Fruit fly (Drosophila melanogaster) whole organism, embryonic: ENCODE data around the gene Nin.

Experiments used
- Adf1 ChIP-seq: fragments of 200-800 bp; sonication (Bioruptor generic); IDR thresholded peaks from 2 replicates; pipeline ENCODE4 v1.3.6; 2022; ENCODE audit warnings: missing biosample characterization, missing genetic modification characterization
- Antp ChIP-seq: fragments of 200-800 bp; sonication (Bioruptor generic); optimal IDR thresholded peaks from 3 replicates; lab custom pipeline; 2016; ENCODE audit warnings: missing biosample characterization, missing genetic modification characterization
- BEAF-32 ChIP-seq: fragments of 200-800 bp; sonication (Bioruptor generic); optimal IDR thresholded peaks from 3 replicates; lab custom pipeline; 2017; ENCODE audit warnings: missing biosample characterization, missing genetic modification characterization, mild to moderate bottlenecking, moderate library complexity, missing genetic modification reagents
- CG10274 ChIP-seq: fragments of 200-800 bp; sonication (Bioruptor generic); optimal IDR thresholded peaks from 3 replicates; lab custom pipeline; 2017; ENCODE audit warnings: missing biosample characterization, mild to moderate bottlenecking, missing genetic modification characterization
- CG12391 ChIP-seq: fragments of 200-800 bp; sonication (Bioruptor generic); optimal IDR thresholded peaks from 3 replicates; lab custom pipeline; 2018; ENCODE audit warnings: missing biosample characterization, mild to moderate bottlenecking, missing genetic modification characterization, moderate library complexity
- CG12769 ChIP-seq: fragments of 200-800 bp; sonication (Bioruptor generic); optimal IDR thresholded peaks from 2 replicates; lab custom pipeline; 2019; ENCODE audit warnings: missing biosample characterization, mild to moderate bottlenecking, missing genetic modification characterization, moderate library complexity
- CG14667 ChIP-seq: fragments of 200-800 bp; sonication (Bioruptor generic); IDR thresholded peaks from 2 replicates; pipeline ENCODE4 v1.3.6; 2022; ENCODE audit warnings: missing biosample characterization, missing genetic modification characterization
- CG16863 ChIP-seq: fragments of 200-800 bp; sonication (Bioruptor generic); optimal IDR thresholded peaks from 3 replicates; lab custom pipeline; 2016; ENCODE audit warnings: missing biosample characterization, missing genetic modification characterization
- CG17568 ChIP-seq: fragments of 200-800 bp; sonication (Bioruptor generic); optimal IDR thresholded peaks from 2 replicates; lab custom pipeline; 2018; ENCODE audit warnings: missing biosample characterization, mild to moderate bottlenecking, missing genetic modification characterization, moderate library complexity
- CG2875 ChIP-seq: fragments of 200-800 bp; sonication (Bioruptor generic); optimal IDR thresholded peaks from 2 replicates; lab custom pipeline; 2017; ENCODE audit warnings: missing biosample characterization, mild to moderate bottlenecking, missing genetic modification characterization, missing genetic modification reagents
- CG3163 ChIP-seq: fragments of 200-800 bp; sonication (Bioruptor generic); optimal IDR thresholded peaks from 3 replicates; lab custom pipeline; 2016; ENCODE audit warnings: missing biosample characterization, missing genetic modification characterization
- CG43689 ChIP-seq: fragments of 200-800 bp; sonication (Bioruptor generic); IDR thresholded peaks from 2 replicates; pipeline ENCODE4 v1.3.6; 2022; ENCODE audit warnings: missing biosample characterization, missing genetic modification characterization
- CG4424 ChIP-seq: fragments of 200-800 bp; sonication (Bioruptor generic); optimal IDR thresholded peaks from 3 replicates; lab custom pipeline; 2016; ENCODE audit warnings: missing biosample characterization, missing genetic modification characterization
- CG4820 ChIP-seq: fragments of 200-800 bp; sonication (Bioruptor generic); optimal IDR thresholded peaks from 3 replicates; lab custom pipeline; 2016; ENCODE audit warnings: missing biosample characterization, missing genetic modification characterization
- CG5953 ChIP-seq: fragments of 200-800 bp; sonication (Bioruptor generic); IDR thresholded peaks from 2 replicates; pipeline ENCODE4 v1.3.6; 2022; ENCODE audit warnings: missing biosample characterization, missing genetic modification characterization
- CG6175 ChIP-seq: fragments of 200-800 bp; sonication (Bioruptor generic); IDR thresholded peaks from 3 replicates; pipeline ENCODE4 v1.3.6; 2022; ENCODE audit warnings: missing biosample characterization, missing genetic modification characterization
- CG6254 ChIP-seq: fragments of 200-800 bp; sonication (Bioruptor generic); optimal IDR thresholded peaks from 3 replicates; lab custom pipeline; 2017; ENCODE audit warnings: mild to moderate bottlenecking, missing biosample characterization, missing genetic modification reagents, missing genetic modification characterization
- CG6765 ChIP-seq: fragments of 200-800 bp; sonication (Bioruptor generic); optimal IDR thresholded peaks from 3 replicates; lab custom pipeline; 2017; ENCODE audit warnings: missing biosample characterization, mild to moderate bottlenecking, missing genetic modification characterization
- CG7963 ChIP-seq: fragments of 200-800 bp; sonication (Bioruptor generic); IDR thresholded peaks from 3 replicates; pipeline ENCODE4 v1.3.6; 2022; ENCODE audit warnings: missing biosample characterization, missing genetic modification characterization; ENCODE audit not compliant: partially characterized antibody
- CG8290 ChIP-seq, 3 experiments: fragments of 200-800 bp; sonication (Bioruptor generic); optimal IDR thresholded peaks; 2 replicates each; lab custom pipeline; 2016 to 2019; ENCODE audit warnings: missing biosample characterization in 3 of 3, missing genetic modification characterization in 3 of 3, mild to moderate bottlenecking in 2 of 3, moderate library complexity in 1 of 3
- CG8765 ChIP-seq: fragments of 200-800 bp; sonication (Bioruptor generic); IDR thresholded peaks from 2 replicates; pipeline ENCODE4 v1.3.6; 2022; ENCODE audit warnings: missing biosample characterization, missing genetic modification characterization
- CG9215 ChIP-seq: fragments of 200-800 bp; sonication (Bioruptor generic); IDR thresholded peaks from 2 replicates; pipeline ENCODE4 v1.3.6; 2022; ENCODE audit warnings: missing biosample characterization, missing genetic modification characterization
- CG9727 ChIP-seq: fragments of 200-800 bp; sonication (Bioruptor generic); optimal IDR thresholded peaks from 3 replicates; lab custom pipeline; 2017; ENCODE audit warnings: missing biosample characterization, mild to moderate bottlenecking, missing genetic modification characterization
- D19B ChIP-seq: fragments of 200-800 bp; sonication (Bioruptor generic); optimal IDR thresholded peaks from 2 replicates; lab custom pipeline; 2017; ENCODE audit warnings: missing biosample characterization, mild to moderate bottlenecking, missing genetic modification characterization
- Elba2 ChIP-seq: fragments of 200-800 bp; sonication (Bioruptor generic); optimal IDR thresholded peaks from 3 replicates; lab custom pipeline; 2016; ENCODE audit warnings: missing biosample characterization, missing genetic modification characterization
- Hmx ChIP-seq: fragments of 200-800 bp; sonication (Bioruptor generic); optimal IDR thresholded peaks from 2 replicates; lab custom pipeline; 2016; ENCODE audit warnings: missing biosample characterization, missing genetic modification characterization
- Hr3 ChIP-seq: fragments of 200-800 bp; sonication (Bioruptor generic); optimal IDR thresholded peaks from 3 replicates; lab custom pipeline; 2016; ENCODE audit warnings: missing biosample characterization, missing genetic modification characterization
- Jarid2 ChIP-seq: fragments of 200-800 bp; sonication (Bioruptor generic); optimal IDR thresholded peaks from 3 replicates; lab custom pipeline; 2017; ENCODE audit warnings: mild to moderate bottlenecking, missing biosample characterization, missing genetic modification reagents, missing genetic modification characterization
- NfI ChIP-seq: fragments of 200-800 bp; sonication (Bioruptor generic); optimal IDR thresholded peaks from 3 replicates; lab custom pipeline; 2018; ENCODE audit warnings: missing biosample characterization, mild to moderate bottlenecking, missing genetic modification characterization, moderate library complexity
- PHDP ChIP-seq: fragments of 200-800 bp; sonication (Bioruptor generic); optimal IDR thresholded peaks from 3 replicates; lab custom pipeline; 2018; ENCODE audit warnings: missing biosample characterization, mild to moderate bottlenecking, missing genetic modification characterization, moderate library complexity
- Poxn ChIP-seq: fragments of 200-800 bp; sonication (Bioruptor generic); IDR thresholded peaks from 2 replicates; pipeline ENCODE4 v1.3.6; 2022; ENCODE audit warnings: missing biosample characterization, missing genetic modification characterization
- abd-A ChIP-seq: fragments of 200-800 bp; sonication (Bioruptor generic); optimal IDR thresholded peaks from 3 replicates; lab custom pipeline; 2019; ENCODE audit warnings: missing biosample characterization, mild to moderate bottlenecking, missing genetic modification characterization, moderate library complexity
- caup ChIP-seq: fragments of 200-800 bp; sonication (Bioruptor generic); optimal IDR thresholded peaks from 3 replicates; lab custom pipeline; 2017; ENCODE audit warnings: missing biosample characterization, mild to moderate bottlenecking, missing genetic modification characterization, moderate library complexity; ENCODE audit not compliant: severe bottlenecking
- ci ChIP-seq: fragments of 200-800 bp; sonication (Bioruptor generic); IDR thresholded peaks from 3 replicates; pipeline ENCODE4 v1.3.6; 2022; ENCODE audit warnings: missing biosample characterization, missing genetic modification characterization
- croc ChIP-seq: fragments of 200-800 bp; sonication (Bioruptor generic); conservative IDR thresholded peaks from 3 replicates; pipeline ENCODE4 v1.3.6; 2022; ENCODE audit warnings: missing biosample characterization, missing genetic modification characterization
- crol ChIP-seq: fragments of 200-800 bp; sonication (Bioruptor generic); IDR thresholded peaks from 2 replicates; pipeline ENCODE4 v1.3.6; 2022; ENCODE audit warnings: missing biosample characterization, missing genetic modification characterization
- disco-r ChIP-seq: fragments of 200-800 bp; sonication (Bioruptor generic); optimal IDR thresholded peaks from 2 replicates; lab custom pipeline; 2016; ENCODE audit warnings: missing biosample characterization, missing genetic modification characterization
- dm ChIP-seq: fragments of 200-800 bp; sonication (Bioruptor generic); optimal IDR thresholded peaks from 3 replicates; lab custom pipeline; 2016; ENCODE audit warnings: missing biosample characterization, missing genetic modification characterization
- dpn ChIP-seq, 2 experiments: fragments of 200-800 bp; sonication (Bioruptor generic); optimal IDR thresholded peaks; 3 replicates each; lab custom pipeline; 2016; ENCODE audit warnings: missing biosample characterization in 2 of 2, missing genetic modification characterization in 2 of 2
- ems ChIP-seq: fragments of 200-800 bp; sonication (Bioruptor generic); optimal IDR thresholded peaks from 3 replicates; lab custom pipeline; 2016; ENCODE audit warnings: missing biosample characterization, missing genetic modification characterization
- fd102C ChIP-seq: fragments of 200-800 bp; sonication (Bioruptor generic); optimal IDR thresholded peaks from 2 replicates; lab custom pipeline; 2018; ENCODE audit warnings: missing biosample characterization, mild to moderate bottlenecking, missing genetic modification characterization, moderate library complexity
- gce ChIP-seq: fragments of 200-800 bp; sonication (Bioruptor generic); IDR thresholded peaks from 3 replicates; pipeline ENCODE4 v1.3.6; 2022; ENCODE audit warnings: missing biosample characterization, missing genetic modification characterization
- h ChIP-seq: fragments of >200 bp; optimal IDR thresholded peaks from 2 replicates; lab custom pipeline; 2017
- nerfin-2 ChIP-seq: fragments of 200-800 bp; sonication (Bioruptor generic); IDR thresholded peaks from 2 replicates; pipeline ENCODE4 v1.3.6; 2022; ENCODE audit warnings: missing biosample characterization, missing genetic modification characterization; ENCODE audit not compliant: partially characterized antibody
- sob ChIP-seq: fragments of 200-800 bp; sonication (Bioruptor generic); IDR thresholded peaks from 2 replicates; pipeline ENCODE4 v1.3.6; 2022; ENCODE audit warnings: missing biosample characterization, missing genetic modification characterization
- stwl ChIP-seq: fragments of 200-800 bp; sonication (Bioruptor generic); optimal IDR thresholded peaks from 3 replicates; lab custom pipeline; 2018; ENCODE audit warnings: missing biosample characterization, mild to moderate bottlenecking, missing genetic modification characterization, moderate library complexity
- trem ChIP-seq: fragments of 200-800 bp; optimal IDR thresholded peaks from 3 replicates; lab custom pipeline; 2019; ENCODE audit warnings: missing biosample characterization, mild to moderate bottlenecking, missing genetic modification characterization, moderate library complexity
- ttk ChIP-seq: fragments of 200-800 bp; sonication (Bioruptor generic); IDR thresholded peaks from 2 replicates; pipeline ENCODE4 v2.1.2; 2022; ENCODE audit warnings: missing biosample characterization, missing genetic modification characterization
- zf30C ChIP-seq: fragments of 200-800 bp; sonication (Bioruptor generic); optimal IDR thresholded peaks from 3 replicates; lab custom pipeline; 2018; ENCODE audit warnings: missing biosample characterization, mild to moderate bottlenecking, missing genetic modification characterization

Gene Nin

dm6 chr2L:5303044-5303904 is 24.9 kb upstream of the Nin start (continued):
- no peak for TF ChIP-seq Elba2 (GFP tag; lab: Kevin White, UChicago)
- TF ChIP-seq ttk (GFP tag; lab: Robert Waterston, UW): no peak
- TF ChIP-seq stwl (tag; lab: Kevin White, UChicago): no peak
- no peak for TF ChIP-seq Poxn (GFP tag; lab: Robert Waterston, UW)
- peak; percentile 55 for TF ChIP-seq crol
- TF ChIP-seq CG8765: no peak
- no peak for TF ChIP-seq CG8290 (GFP tag; optimal IDR thresholded peaks at IDR 0.05; lab: Kevin White, UChicago)
- peak in 1 of 2 experiments; percentile 50 for TF ChIP-seq CG8290 (tag; optimal IDR thresholded peaks at IDR 0.05; lab: Kevin White, UChicago)
- TF ChIP-seq caup: no peak
- TF ChIP-seq croc (GFP tag; lab: Robert Waterston, UW): no peak
- TF ChIP-seq fd102C: no peak
- no peak for TF ChIP-seq abd-A (tag; lab: Kevin White, UChicago)
- no peak for TF ChIP-seq CG5953 (GFP tag; lab: Robert Waterston, UW)
- TF ChIP-seq nerfin-2 (GFP tag; lab: Robert Waterston, UW): no peak
- peak; percentile 54 for TF ChIP-seq CG2875 (GFP tag; lab: Kevin White, UChicago)
- no peak for TF ChIP-seq CG4424
- no peak for TF ChIP-seq zf30C
- 0 out of 3 replicates have a peak, but pooled peaks have one; percentile 7 for TF ChIP-seq CG6175
- TF ChIP-seq CG7963 (GFP tag; lab: Robert Waterston, UW): no peak
- no peak for TF ChIP-seq CG12391 (tag; lab: Kevin White, UChicago)
- no peak for TF ChIP-seq CG3163 (GFP tag; lab: Kevin White, UChicago)
- TF ChIP-seq D19B (GFP tag; lab: Kevin White, UChicago): no peak
- TF ChIP-seq CG17568 (GFP tag; lab: Kevin White, UChicago): no peak
- TF ChIP-seq disco-r (GFP tag; lab: Kevin White, UChicago): no peak
- TF ChIP-seq BEAF-32 (GFP tag; lab: Kevin White, UChicago): no peak
- peak; percentile 29 for TF ChIP-seq CG6254 (GFP tag; lab: Kevin White, UChicago)
- TF ChIP-seq sob: no peak
- TF ChIP-seq dm (GFP tag; lab: Kevin White, UChicago): no peak
- peak; percentile 61 for TF ChIP-seq Adf1 (GFP tag; lab: Robert Waterston, UW)
- TF ChIP-seq h: no peak
- no peak for TF ChIP-seq Hmx (GFP tag; lab: Kevin White, UChicago)
- TF ChIP-seq CG9215: no peak
- TF ChIP-seq Hr3: no peak
- TF ChIP-seq gce (GFP tag; lab: Robert Waterston, UW): 0 out of 3 replicates have a peak, but pooled peaks have one; percentile 16
- TF ChIP-seq ems (GFP tag; lab: Kevin White, UChicago): no peak
- peak; percentile 61 for TF ChIP-seq CG12769 (tag; lab: Kevin White, UChicago)
- no peak for TF ChIP-seq CG10274 (GFP tag; lab: Kevin White, UChicago)
- TF ChIP-seq ci (GFP tag; lab: Robert Waterston, UW): peak; percentile 53; the same call in 2 of the 3 replicates
- no peak for TF ChIP-seq Jarid2 (GFP tag; lab: Kevin White, UChicago)
- no peak for TF ChIP-seq trem (tag; lab: Kevin White, UChicago)
- TF ChIP-seq NfI (GFP tag; lab: Kevin White, UChicago): no peak
- peak; percentile 18 for TF ChIP-seq Antp (GFP tag; lab: Kevin White, UChicago)
- TF ChIP-seq CG43689 (GFP tag; lab: Robert Waterston, UW): no peak
- no peak for TF ChIP-seq CG16863 (GFP tag; lab: Kevin White, UChicago)
- TF ChIP-seq CG4820: peak; percentile 33
- no peak for TF ChIP-seq CG6765 (GFP tag; lab: Kevin White, UChicago)
- no peak for TF ChIP-seq CG14667 (GFP tag; lab: Robert Waterston, UW)
- TF ChIP-seq dpn (GFP tag; optimal IDR thresholded peaks at IDR 0.05; lab: Kevin White, UChicago): no peak
- TF ChIP-seq PHDP: no peak
- TF ChIP-seq CG9727 (GFP tag; lab: Kevin White, UChicago): peak; percentile 31
